Worm (Caenorhabditis elegans): ENCODE results near the gene C33G3.4.

The C33G3.4 gene

DNA sequence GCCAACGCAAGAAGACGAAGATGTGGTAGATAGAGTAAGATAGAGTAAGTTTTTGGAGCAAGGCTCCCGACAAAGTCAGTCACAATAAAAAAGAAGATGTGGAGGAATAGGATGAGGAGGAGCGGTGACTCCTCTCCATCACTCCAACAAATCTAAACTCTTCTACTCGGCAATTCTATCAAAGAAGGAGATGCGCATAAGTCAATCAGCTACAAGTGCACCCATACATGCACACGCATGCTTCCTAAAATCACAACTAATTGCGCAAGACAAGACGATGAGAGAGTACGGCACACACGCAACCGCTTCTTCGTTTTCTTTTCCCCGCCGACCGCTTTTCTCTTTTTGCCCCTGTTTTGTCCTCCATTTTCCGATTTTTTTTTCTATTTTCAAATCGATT lies 23.4 kb upstream of the C33G3.4 start:
- TF ChIP-seq lin-14 (GFP tag; optimal IDR thresholded peaks at IDR 0.05) (peak; percentile 55), fkh-10 (GFP tag; optimal IDR thresholded peaks at IDR 0.05) (peak; percentile 74), mep-1 (tag; optimal IDR thresholded peaks at IDR 0.05) (no peak), F16B12.6 (tag; optimal IDR thresholded peaks at IDR 0.05) (no peak), ama-1 (optimal IDR thresholded peaks at IDR 0.05) (no peak), ceh-8 (GFP tag; optimal IDR thresholded peaks at IDR 0.05) (peak; percentile 34), ceh-82 (tag; optimal IDR thresholded peaks at IDR 0.05) (no peak), ces-1 (GFP tag; optimal IDR thresholded peaks at IDR 0.05) (no peak), pax-3 (tag; optimal IDR thresholded peaks at IDR 0.05) (no peak), dsc-1 (tag; optimal IDR thresholded peaks at IDR 0.05) (no peak), ztf-11 (tag; optimal IDR thresholded peaks at IDR 0.05) (no peak), sptf-1 (tag; optimal IDR thresholded peaks at IDR 0.05) (no peak), fos-1 (tag; optimal IDR thresholded peaks at IDR 0.05) (no peak), irx-1 (tag; optimal IDR thresholded peaks at IDR 0.05) (no peak)

DNA sequence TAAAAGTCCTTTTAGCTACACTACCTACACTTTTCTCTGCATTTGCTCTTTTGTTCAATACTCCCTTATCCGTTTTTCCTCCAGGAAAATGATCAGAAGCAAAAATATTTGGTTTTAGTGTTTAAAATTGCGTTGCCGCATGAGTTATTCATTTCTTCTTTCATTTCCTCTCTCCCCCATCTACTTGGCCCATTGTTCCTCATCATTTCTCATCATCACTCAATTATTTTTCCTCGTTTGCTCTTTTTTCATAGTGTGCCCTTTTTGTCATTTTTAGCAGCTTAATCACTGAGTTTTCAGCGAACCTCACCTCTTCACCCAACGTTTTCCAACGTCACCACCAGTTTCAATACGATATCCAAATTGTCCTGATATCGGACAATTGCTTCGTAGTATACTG lies 21.7 kb upstream of the C33G3.4 start, which contains the start of gene dyc-1:
dyc-1 (plus strand) TSS at position 301 of the 400 bp plus-strand sequence.
- TF ChIP-seq mdl-1 (tag; optimal IDR thresholded peaks at IDR 0.05), result no peak
- peak; percentile 15 for TF ChIP-seq fkh-10 (GFP tag; optimal IDR thresholded peaks at IDR 0.05)

DNA sequence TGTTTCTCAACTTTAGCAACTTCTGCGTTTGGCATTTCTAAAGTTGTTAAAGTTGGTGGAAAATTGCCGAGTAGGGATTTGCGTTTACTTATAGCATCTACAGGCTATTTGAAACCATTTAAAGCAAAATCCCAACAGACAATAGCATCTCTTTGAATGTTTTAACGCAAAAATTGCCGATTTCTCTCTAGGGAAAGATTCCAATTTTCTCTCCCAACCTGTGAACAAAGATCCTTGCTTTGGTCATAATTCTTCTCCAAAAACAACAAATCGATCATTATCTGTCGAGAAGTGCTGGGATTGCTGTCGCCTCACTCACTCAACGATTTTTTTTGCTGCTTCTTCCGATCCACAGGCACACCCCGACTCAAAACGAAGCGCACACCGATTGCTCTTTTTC lies 17.2 kb upstream of the C33G3.4 start:
- TF ChIP-seq nhr-76 (tag; optimal IDR thresholded peaks at IDR 0.05) (no peak), nhr-85 (tag) (no peak), dsc-1 (tag; optimal IDR thresholded peaks at IDR 0.05) (no peak), sptf-1 (tag; optimal IDR thresholded peaks at IDR 0.05) (no peak)

DNA sequence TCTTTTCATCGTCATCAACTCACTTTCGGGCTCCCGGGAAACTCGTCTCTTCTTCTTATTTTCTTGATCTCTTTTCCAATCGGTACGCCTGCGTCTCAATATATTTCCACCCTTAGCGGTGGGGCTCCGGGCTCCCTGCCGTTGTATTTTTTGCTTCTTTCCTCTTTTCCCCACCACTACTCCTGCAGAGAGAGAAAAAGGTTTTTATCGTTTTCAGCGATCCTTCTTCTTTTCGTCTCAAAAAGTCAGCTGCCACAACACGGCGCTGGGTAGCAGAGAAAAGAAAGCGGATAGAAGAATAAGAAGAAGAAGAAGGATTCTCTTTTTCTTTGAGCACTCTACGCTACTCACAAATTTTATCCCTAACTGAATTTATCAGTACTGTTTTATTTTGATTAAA lies 16.2 kb upstream of the C33G3.4 start:
- peak; percentile 47 for TF ChIP-seq pag-3 (tag; optimal IDR thresholded peaks at IDR 0.05; ENCODE audit: borderline replicate concordance, insufficient read depth)
- TF ChIP-seq snu-23 (GFP tag; optimal IDR thresholded peaks at IDR 0.05), result peak; percentile 45
- no peak for TF ChIP-seq ets-5 (GFP tag; IDR thresholded peaks at IDR 0.05)
- TF ChIP-seq ztf-11 (tag; optimal IDR thresholded peaks at IDR 0.05), result no peak
- peak; percentile 2 for TF ChIP-seq nhr-20 (tag; optimal IDR thresholded peaks at IDR 0.05)
- TF ChIP-seq sox-4 (tag; optimal IDR thresholded peaks at IDR 0.05), result no peak
- TF ChIP-seq rnt-1 (tag; optimal IDR thresholded peaks at IDR 0.05), result peak; percentile 64
- peak; percentile 7 to 40 for TF ChIP-seq lsy-2 (tag; optimal IDR thresholded peaks at IDR 0.05)
- TF ChIP-seq dsc-1 (tag; optimal IDR thresholded peaks at IDR 0.05), result peak; percentile 37
- TF ChIP-seq lin-14 (GFP tag; optimal IDR thresholded peaks at IDR 0.05), result peak; percentile 57
- TF ChIP-seq irx-1 (tag; optimal IDR thresholded peaks at IDR 0.05), result no peak
- no peak for TF ChIP-seq C34B4.2 (tag; optimal IDR thresholded peaks at IDR 0.05)
- peak; percentile 54 for TF ChIP-seq nhr-71 (tag; optimal IDR thresholded peaks at IDR 0.05)
- peak; percentile 23 for TF ChIP-seq unc-130 (tag; optimal IDR thresholded peaks at IDR 0.05)
- no peak for TF ChIP-seq elt-3 (tag; optimal IDR thresholded peaks at IDR 0.05)
- TF ChIP-seq unc-86 (tag; optimal IDR thresholded peaks at IDR 0.05), result no peak

DNA sequence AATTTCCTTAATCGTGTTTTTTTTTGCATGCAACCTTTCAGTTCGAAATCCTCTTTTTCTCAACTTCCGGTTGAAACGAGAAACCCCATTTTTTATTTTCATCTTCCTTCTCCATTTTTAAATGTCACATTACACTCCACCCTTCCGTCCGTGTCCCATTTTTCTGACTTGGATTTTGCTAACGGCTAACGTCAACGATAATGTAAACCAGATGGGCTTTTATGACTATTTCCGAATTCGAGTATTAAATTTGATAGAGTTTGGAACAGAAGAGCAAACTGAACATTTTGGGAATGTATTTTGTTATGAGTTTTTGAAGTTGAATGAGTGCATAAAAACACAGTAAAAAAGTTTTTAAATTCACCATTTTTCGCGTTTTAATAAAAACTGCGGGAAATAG lies 15.2 kb upstream of the C33G3.4 start:
- TF ChIP-seq elt-2 (tag; optimal IDR thresholded peaks at IDR 0.05) (no peak), egl-27 (tag; optimal IDR thresholded peaks at IDR 0.05) (no peak), unc-86 (tag; optimal IDR thresholded peaks at IDR 0.05) (no peak), nhr-19 (GFP tag; conservative IDR thresholded peaks at IDR 0.05) (no peak), ets-5 (GFP tag; IDR thresholded peaks at IDR 0.05) (no peak), unc-98 (GFP tag; IDR thresholded peaks at IDR 0.05) (no peak), dsc-1 (tag; optimal IDR thresholded peaks at IDR 0.05) (peak; percentile 87), ceh-90 (tag; optimal IDR thresholded peaks at IDR 0.05) (no peak), fkh-4 (tag; optimal IDR thresholded peaks at IDR 0.05; ENCODE audit: borderline replicate concordance) (peak; percentile 72), hlh-4 (tag; optimal IDR thresholded peaks at IDR 0.05) (no peak), unc-130 (tag; optimal IDR thresholded peaks at IDR 0.05) (no peak), aly-2 (tag; optimal IDR thresholded peaks at IDR 0.05) (no peak), nhr-28 (tag; optimal IDR thresholded peaks at IDR 0.05) (no peak), alr-1 (tag; optimal IDR thresholded peaks at IDR 0.05; ENCODE audit: borderline replicate concordance) (no peak), C16A3.4 (tag; optimal IDR thresholded peaks at IDR 0.05) (no peak), hlh-17 (GFP tag; optimal IDR thresholded peaks at IDR 0.05; ENCODE audit: borderline replicate concordance) (no peak), lin-14 (GFP tag; optimal IDR thresholded peaks at IDR 0.05) (no peak), pag-3 (tag; optimal IDR thresholded peaks at IDR 0.05; ENCODE audit: borderline replicate concordance, insufficient read depth) (no peak)

Measured in whole organism, L1 larva.